Fruit fly (Drosophila melanogaster) whole organism: ENCODE data around the gene CG2519.

Experiments
- CG8478 ChIP-seq: fragments of >200 bp; optimal IDR thresholded peaks from 2 replicates; lab custom pipeline; 2018; ENCODE audit warnings: inconsistent platforms
- EcR ChIP-seq, 2 experiments: fragments of >200 bp; optimal IDR thresholded peaks; 2 replicates each; lab custom pipeline; 2017; ENCODE audit warnings: missing biosample characterization in 2 of 2, missing genetic modification characterization in 2 of 2, missing genetic modification reagents in 2 of 2
- pan ChIP-seq: fragments of >200 bp; optimal IDR thresholded peaks from 2 replicates; lab custom pipeline; 2017
- psq ChIP-seq: fragments of >200 bp; optimal IDR thresholded peaks from 2 replicates; lab custom pipeline; 2017

- TF ChIP-seq psq (no peak), pan (lab: Kevin White, UChicago) (no peak), CG8478 (no peak), EcR (GFP tag; optimal IDR thresholded peaks at IDR 0.05; lab: Kevin White, UChicago) (no peak)
Observed at dm6 chr3R:5547464-5547943, at the start of gene CG2519.
